Worm (Caenorhabditis elegans) whole organism, L2 larva: ENCODE results near the gene col-68.

ENCODE experiments used
- C34F6.9 ChIP-seq: fragments of 150-350 bp; optimal IDR thresholded peaks from 2 replicates; lab custom pipeline; 2014; ENCODE audit warnings: missing biosample characterization, missing genetic modification characterization
- R02D3.7 ChIP-seq: fragments of 150-350 bp; optimal IDR thresholded peaks from 2 replicates; lab custom pipeline; 2014; ENCODE audit warnings: missing biosample characterization, missing genetic modification characterization
- Y55F3AM.14 ChIP-seq: fragments of 200-800 bp; sonication (Bioruptor generic); optimal IDR thresholded peaks from 2 replicates; lab custom pipeline; 2018; ENCODE audit warnings: mild to moderate bottlenecking, missing genetic modification characterization, missing compliant biosample characterization
- ZK546.5 ChIP-seq: sonication (generic microtip); optimal IDR thresholded peaks from 2 replicates; lab custom pipeline; 2017; ENCODE audit warnings: missing biosample characterization, missing genetic modification characterization
- alr-1 ChIP-seq: fragments of 150-350 bp; optimal IDR thresholded peaks from 2 replicates; lab custom pipeline; 2014; ENCODE audit warnings: missing biosample characterization, missing genetic modification characterization
- aly-2 ChIP-seq: fragments of 150-350 bp; optimal IDR thresholded peaks from 2 replicates; lab custom pipeline; 2014; ENCODE audit warnings: missing biosample characterization, missing genetic modification characterization
- ceh-16 ChIP-seq: fragments of 150-350 bp; optimal IDR thresholded peaks from 2 replicates; lab custom pipeline; 2014; ENCODE audit warnings: missing biosample characterization, missing genetic modification characterization
- ceh-82 ChIP-seq: fragments of 150-350 bp; optimal IDR thresholded peaks from 2 replicates; lab custom pipeline; 2014; ENCODE audit warnings: missing biosample characterization, missing genetic modification characterization
- crh-2 ChIP-seq: sonication (generic microtip); optimal IDR thresholded peaks from 2 replicates; lab custom pipeline; 2017; ENCODE audit warnings: missing biosample characterization, missing genetic modification characterization
- egl-27 ChIP-seq: sonication (generic microtip); optimal IDR thresholded peaks from 3 replicates; lab custom pipeline; 2017; ENCODE audit warnings: missing biosample characterization, missing genetic modification reagents, missing genetic modification characterization
- elt-1 ChIP-seq: fragments of 150-350 bp; optimal IDR thresholded peaks from 2 replicates; lab custom pipeline; 2014; ENCODE audit warnings: missing biosample characterization, missing genetic modification characterization
- elt-3 ChIP-seq: sonication (generic microtip); optimal IDR thresholded peaks from 2 replicates; lab custom pipeline; 2017; ENCODE audit warnings: missing biosample characterization, missing genetic modification characterization
- fos-1 ChIP-seq: fragments of 150-350 bp; optimal IDR thresholded peaks from 2 replicates; lab custom pipeline; 2014; ENCODE audit warnings: missing biosample characterization, missing genetic modification characterization
- gmeb-1 ChIP-seq: fragments of 150-350 bp; optimal IDR thresholded peaks from 2 replicates; lab custom pipeline; 2014; ENCODE audit warnings: missing biosample characterization, missing genetic modification characterization
- lin-11 ChIP-seq: fragments of 150-350 bp; sonication (generic microtip); optimal IDR thresholded peaks from 2 replicates; lab custom pipeline; 2014; ENCODE audit warnings: missing biosample characterization, missing genetic modification characterization, inconsistent platforms, mixed read lengths
- lin-13 ChIP-seq: fragments of 150-350 bp; optimal IDR thresholded peaks from 2 replicates; lab custom pipeline; 2014; ENCODE audit warnings: missing biosample characterization, missing genetic modification reagents, missing genetic modification characterization
- lin-39 ChIP-seq: fragments of 150-350 bp; optimal IDR thresholded peaks from 2 replicates; lab custom pipeline; 2014; ENCODE audit warnings: missing biosample characterization, missing genetic modification reagents, missing genetic modification characterization
- mab-5 ChIP-seq: fragments of 150-350 bp; optimal IDR thresholded peaks from 2 replicates; lab custom pipeline; 2014; ENCODE audit warnings: missing biosample characterization, missing genetic modification characterization
- mbf-1 ChIP-seq: sonication (generic microtip); optimal IDR thresholded peaks from 2 replicates; lab custom pipeline; 2017; ENCODE audit warnings: missing biosample characterization, missing genetic modification characterization
- mdl-1 ChIP-seq, 2 experiments: fragments of 150-350 bp in 1 of 2; sonication (generic microtip) in 1 of 2; optimal IDR thresholded peaks; 2 replicates each; lab custom pipeline; 2017; ENCODE audit warnings: missing biosample characterization in 2 of 2, missing genetic modification characterization in 2 of 2
- nhr-10 ChIP-seq: sonication (generic microtip); optimal IDR thresholded peaks from 2 replicates; lab custom pipeline; 2017; ENCODE audit warnings: missing biosample characterization, missing genetic modification characterization
- nhr-12 ChIP-seq: fragments of 150-350 bp; optimal IDR thresholded peaks from 2 replicates; lab custom pipeline; 2014; ENCODE audit warnings: missing biosample characterization, missing genetic modification characterization
- nhr-129 ChIP-seq: fragments of 150-350 bp; optimal IDR thresholded peaks from 2 replicates; lab custom pipeline; 2014; ENCODE audit warnings: missing biosample characterization, missing genetic modification characterization
- nhr-21 ChIP-seq: fragments of 150-350 bp; optimal IDR thresholded peaks from 2 replicates; lab custom pipeline; 2014; ENCODE audit warnings: missing biosample characterization, missing genetic modification characterization
- nhr-23 ChIP-seq: fragments of 150-350 bp; optimal IDR thresholded peaks from 2 replicates; lab custom pipeline; 2014; ENCODE audit warnings: missing biosample characterization, missing genetic modification reagents, missing genetic modification characterization
- nhr-237 ChIP-seq: fragments of 150-350 bp; optimal IDR thresholded peaks from 2 replicates; lab custom pipeline; 2014; ENCODE audit warnings: missing biosample characterization, missing genetic modification characterization
- nhr-25 ChIP-seq: fragments of 150-350 bp; sonication (generic microtip); optimal IDR thresholded peaks from 3 replicates; lab custom pipeline; 2014; ENCODE audit warnings: missing biosample characterization, missing genetic modification characterization
- nhr-6 ChIP-seq: fragments of 150-350 bp; optimal IDR thresholded peaks from 2 replicates; lab custom pipeline; 2014; ENCODE audit warnings: missing biosample characterization, missing genetic modification characterization
- nhr-77 ChIP-seq: fragments of 150-350 bp; optimal IDR thresholded peaks from 2 replicates; lab custom pipeline; 2014; ENCODE audit warnings: missing biosample characterization, missing genetic modification characterization
- sem-4 ChIP-seq: fragments of 150-350 bp; optimal IDR thresholded peaks from 2 replicates; lab custom pipeline; 2014; ENCODE audit warnings: missing biosample characterization, missing genetic modification reagents, missing genetic modification characterization
- skn-1 ChIP-seq: sonication (generic microtip); optimal IDR thresholded peaks from 2 replicates; lab custom pipeline; 2017; ENCODE audit warnings: missing biosample characterization, missing genetic modification characterization
- sma-3 ChIP-seq: sonication (generic microtip); optimal IDR thresholded peaks from 2 replicates; lab custom pipeline; 2016; ENCODE audit warnings: missing genetic modification reagents, missing genetic modification characterization, missing compliant biosample characterization
- sma-9 ChIP-seq, 2 experiments: fragments of 150-350 bp in 1 of 2; sonication (generic microtip) in 1 of 2; optimal IDR thresholded peaks; 2 replicates each; lab custom pipeline; 2014 to 2016; ENCODE audit warnings: missing genetic modification characterization in 2 of 2, mild to moderate bottlenecking in 1 of 2, missing biosample characterization in 1 of 2, missing compliant biosample characterization in 1 of 2, missing genetic modification reagents in 1 of 2, moderate library complexity in 1 of 2
- unc-39 ChIP-seq: fragments of 150-350 bp; optimal IDR thresholded peaks from 2 replicates; lab custom pipeline; 2014; ENCODE audit warnings: missing biosample characterization, missing genetic modification characterization
- unc-55 ChIP-seq: fragments of 150-350 bp; sonication (generic microtip); optimal IDR thresholded peaks from 3 replicates; lab custom pipeline; 2014; ENCODE audit warnings: missing biosample characterization, missing genetic modification reagents, missing genetic modification characterization
- unc-62 ChIP-seq: fragments of 150-350 bp; optimal IDR thresholded peaks from 2 replicates; lab custom pipeline; 2014; ENCODE audit warnings: missing biosample characterization, missing genetic modification reagents, missing genetic modification characterization
- zag-1 ChIP-seq: fragments of 150-350 bp; optimal IDR thresholded peaks from 2 replicates; lab custom pipeline; 2014; ENCODE audit warnings: missing biosample characterization, missing genetic modification characterization
- ztf-1 ChIP-seq: fragments of 200-800 bp; sonication (Bioruptor generic); conservative IDR thresholded peaks from 2 replicates; pipeline ENCODE4 v1.3.6; 2022; ENCODE audit warnings: missing genetic modification characterization, missing compliant biosample characterization
- ztf-11 ChIP-seq: sonication (generic microtip); optimal IDR thresholded peaks from 2 replicates; lab custom pipeline; 2017; ENCODE audit warnings: missing biosample characterization, missing genetic modification characterization
- ztf-4 ChIP-seq: fragments of 150-350 bp; optimal IDR thresholded peaks from 2 replicates; lab custom pipeline; 2014; ENCODE audit warnings: missing biosample characterization, missing genetic modification characterization

col-68 gene

ce11 chrII:111267-111666 lies 6.9 kb downstream of the col-68 start, which contains the start of gene C50D2.1:
Gene C50D2.1, plus strand, starts transcription at chrII:111567.
- no peak for TF ChIP-seq aly-2
- TF ChIP-seq nhr-25, result no peak
- TF ChIP-seq egl-27 (tag; lab: Kevin White, UChicago), result no peak
- no peak for TF ChIP-seq C34F6.9
- TF ChIP-seq ceh-82, result no peak
- no peak for TF ChIP-seq elt-1 (tag; lab: Kevin White, UChicago)
- TF ChIP-seq lin-39 (tag; lab: Kevin White, UChicago), result no peak
- no peak for TF ChIP-seq sem-4 (tag; lab: Kevin White, UChicago)
- TF ChIP-seq mbf-1, result no peak
- TF ChIP-seq sma-3 (GFP tag; lab: Kevin White, UChicago), result no peak
- TF ChIP-seq ceh-16 (tag; lab: Kevin White, UChicago), result no peak
- TF ChIP-seq skn-1, result no peak
- TF ChIP-seq nhr-10 (tag; lab: Kevin White, UChicago), result no peak
- no peak for TF ChIP-seq mab-5
- TF ChIP-seq elt-3 (tag; lab: Kevin White, UChicago), result no peak
- no peak for TF ChIP-seq zag-1 (tag; lab: Kevin White, UChicago)
- no peak for TF ChIP-seq nhr-237 (tag; lab: Kevin White, UChicago)
- TF ChIP-seq ztf-4 (tag; lab: Kevin White, UChicago), result no peak
- no peak for TF ChIP-seq nhr-6 (tag; lab: Kevin White, UChicago)

- TF ChIP-seq lin-13 (GFP tag; lab: Kevin White, UChicago), result no peak
- no peak for TF ChIP-seq unc-62
- TF ChIP-seq fos-1 (tag; lab: Kevin White, UChicago), result no peak
- no peak for TF ChIP-seq nhr-10 (tag; lab: Kevin White, UChicago)
- TF ChIP-seq skn-1, result no peak
- TF ChIP-seq nhr-21 (tag; lab: Kevin White, UChicago), result no peak
- TF ChIP-seq mbf-1, result no peak
- TF ChIP-seq unc-39, result no peak
- peak; percentile 15 for TF ChIP-seq nhr-129
- TF ChIP-seq unc-55, result no peak
- no peak for TF ChIP-seq mab-5
- no peak for TF ChIP-seq lin-11 (tag; lab: Kevin White, UChicago)
- TF ChIP-seq ceh-16 (tag; lab: Kevin White, UChicago), result no peak
- no peak for TF ChIP-seq elt-1 (tag; lab: Kevin White, UChicago)
- peak; percentile 28 for TF ChIP-seq sma-3 (GFP tag; lab: Kevin White, UChicago)
- TF ChIP-seq lin-39 (tag; lab: Kevin White, UChicago), result no peak
- TF ChIP-seq ZK546.5 (tag; lab: Kevin White, UChicago), result no peak
Observed at ce11 chrII:112231-112630, 7.9 kb downstream of the col-68 start.

- TF ChIP-seq nhr-6 (tag; lab: Kevin White, UChicago) (no peak), alr-1 (no peak), Y55F3AM.14 (no peak), unc-39 (no peak), mbf-1 (no peak), zag-1 (tag; lab: Kevin White, UChicago) (no peak), ztf-11 (tag; lab: Kevin White, UChicago) (no peak), gmeb-1 (tag; lab: Kevin White, UChicago) (no peak), nhr-12 (no peak), C34F6.9 (no peak), mab-5 (no peak), nhr-77 (no peak), crh-2 (tag; lab: Kevin White, UChicago) (no peak), sma-9 (GFP tag; optimal IDR thresholded peaks at IDR 0.05; lab: Kevin White, UChicago) (no peak), sma-9 (tag; optimal IDR thresholded peaks at IDR 0.05; lab: Kevin White, UChicago) (no peak), ZK546.5 (tag; lab: Kevin White, UChicago) (no peak), R02D3.7 (tag; lab: Kevin White, UChicago) (no peak)
Observed at ce11 chrII:116916-117315, 12.6 kb downstream of the col-68 start, which contains the start of gene srt-54. Gene srt-54, plus strand, starts transcription at chrII:117216.

- no peak for TF ChIP-seq mdl-1 (tag; optimal IDR thresholded peaks at IDR 0.05; lab: Kevin White, UChicago)
- no peak for TF ChIP-seq egl-27 (tag; lab: Kevin White, UChicago)
- TF ChIP-seq C34F6.9, result no peak
- TF ChIP-seq nhr-25, result no peak
- TF ChIP-seq ztf-11 (tag; lab: Kevin White, UChicago), result no peak
- no peak for TF ChIP-seq ztf-4 (tag; lab: Kevin White, UChicago)
- TF ChIP-seq nhr-23, result no peak
- TF ChIP-seq sem-4 (tag; lab: Kevin White, UChicago), result no peak
- TF ChIP-seq nhr-6 (tag; lab: Kevin White, UChicago), result no peak
- no peak for TF ChIP-seq sma-9 (GFP tag; optimal IDR thresholded peaks at IDR 0.05; lab: Kevin White, UChicago)
- no peak for TF ChIP-seq sma-9 (tag; optimal IDR thresholded peaks at IDR 0.05; lab: Kevin White, UChicago)
- TF ChIP-seq ztf-1 (GFP tag; lab: Robert Waterston, UW), result no peak
- TF ChIP-seq, all 48 proteins: peak for 0
Observed at ce11 chrII:121121-121520, 16.8 kb downstream of the col-68 start, which contains the start of gene K10B4.3. Gene K10B4.3, minus strand, starts transcription at chrII:121221.
